Worm (Caenorhabditis elegans) whole organism, young adult: ENCODE measurements around the gene ceh-43.

Experiments
- B0019.2 ChIP-seq: fragments of 200-800 bp; sonication (Bioruptor generic); conservative IDR thresholded peaks from 2 replicates; pipeline ENCODE4 v1.3.6; 2022; ENCODE audit warnings: missing genetic modification reagents, missing genetic modification characterization, missing compliant biosample characterization
- B0261.1 ChIP-seq: sonication (generic microtip); optimal IDR thresholded peaks from 2 replicates; lab custom pipeline; 2016; ENCODE audit warnings: mild to moderate bottlenecking, missing genetic modification characterization, moderate library complexity, missing compliant biosample characterization
- B0336.3 ChIP-seq: fragments of 200-800 bp; sonication (Bioruptor generic); IDR thresholded peaks from 2 replicates; pipeline ENCODE4 v1.3.6; 2022; ENCODE audit warnings: missing genetic modification characterization, missing compliant biosample characterization
- C17E4.6 ChIP-seq: fragments of 200-800 bp; sonication (Bioruptor generic); IDR thresholded peaks from 2 replicates; pipeline ENCODE4 v1.3.6; 2022; ENCODE audit warnings: missing genetic modification reagents, missing genetic modification characterization, missing compliant biosample characterization
- D2030.7 ChIP-seq: fragments of 200-800 bp; sonication (Bioruptor generic); IDR thresholded peaks from 2 replicates; pipeline ENCODE4 v1.3.6; 2022; ENCODE audit warnings: missing genetic modification reagents, missing genetic modification characterization, missing compliant biosample characterization
- F10E7.11 ChIP-seq: sonication (generic microtip); optimal IDR thresholded peaks from 2 replicates; lab custom pipeline; 2017; ENCODE audit warnings: mild to moderate bottlenecking, missing genetic modification characterization, moderate library complexity, missing compliant biosample characterization
- F33H1.4 ChIP-seq: fragments of 200-800 bp; sonication (Bioruptor generic); IDR thresholded peaks from 2 replicates; pipeline ENCODE4 v1.3.6; 2022; ENCODE audit warnings: missing genetic modification reagents, missing genetic modification characterization, missing compliant biosample characterization
- F37B4.10 ChIP-seq: fragments of 200-800 bp; sonication (Bioruptor generic); IDR thresholded peaks from 2 replicates; pipeline ENCODE4 v1.3.6; 2022; ENCODE audit warnings: missing genetic modification characterization, missing compliant biosample characterization
- F49E8.2 ChIP-seq: sonication (generic microtip); optimal IDR thresholded peaks from 3 replicates; lab custom pipeline; 2017; ENCODE audit warnings: missing genetic modification characterization, mild to moderate bottlenecking, missing compliant biosample characterization, antibody characterized with exemption, moderate library complexity; ENCODE audit not compliant: insufficient read depth
- F52B5.7 ChIP-seq: sonication (generic microtip); optimal IDR thresholded peaks from 2 replicates; lab custom pipeline; 2016; ENCODE audit warnings: mild to moderate bottlenecking, missing genetic modification characterization, missing compliant biosample characterization
- T07F8.4 ChIP-seq: sonication (generic microtip); optimal IDR thresholded peaks from 2 replicates; lab custom pipeline; 2016; ENCODE audit warnings: mild to moderate bottlenecking, missing genetic modification characterization, moderate library complexity, missing compliant biosample characterization
- Y67H2A.10 ChIP-seq: fragments of 200-800 bp; sonication (Bioruptor generic); conservative IDR thresholded peaks from 2 replicates; pipeline ENCODE4 v1.3.6; 2022; ENCODE audit warnings: missing genetic modification reagents, missing genetic modification characterization, missing compliant biosample characterization
- bed-1 ChIP-seq: fragments of 200-800 bp; sonication (Bioruptor generic); IDR thresholded peaks from 2 replicates; pipeline ENCODE4 v1.3.6; 2022; ENCODE audit warnings: missing genetic modification reagents, missing genetic modification characterization, missing compliant biosample characterization
- ccch-3 ChIP-seq: fragments of 200-800 bp; sonication (Bioruptor generic); optimal IDR thresholded peaks from 2 replicates; lab custom pipeline; 2018; ENCODE audit warnings: mild to moderate bottlenecking, missing genetic modification characterization, missing compliant biosample characterization
- ceh-27 ChIP-seq: fragments of 200-800 bp; sonication (Bioruptor generic); optimal IDR thresholded peaks from 2 replicates; lab custom pipeline; 2018; ENCODE audit warnings: mild to moderate bottlenecking, missing genetic modification characterization, moderate library complexity, missing compliant biosample characterization
- chd-7 ChIP-seq: sonication (generic microtip); optimal IDR thresholded peaks from 2 replicates; lab custom pipeline; 2016; ENCODE audit warnings: mild to moderate bottlenecking, missing genetic modification characterization, moderate library complexity, missing compliant biosample characterization
- dox-1 ChIP-seq: fragments of 200-800 bp; sonication (Bioruptor generic); IDR thresholded peaks from 2 replicates; pipeline ENCODE4 v1.3.6; 2022; ENCODE audit warnings: missing genetic modification reagents, missing genetic modification characterization, missing compliant biosample characterization
- egl-44 ChIP-seq: fragments of 200-800 bp; sonication (Bioruptor generic); IDR thresholded peaks from 2 replicates; pipeline ENCODE4 v1.3.6; 2022; ENCODE audit warnings: missing genetic modification reagents, missing genetic modification characterization, missing compliant biosample characterization
- him-1 ChIP-seq: sonication (generic microtip); optimal IDR thresholded peaks from 2 replicates; lab custom pipeline; 2016; ENCODE audit warnings: missing genotype, missing genetic modification reagents, missing genetic modification characterization, missing compliant biosample characterization
- hrde-1 ChIP-seq: sonication (generic microtip); optimal IDR thresholded peaks from 2 replicates; lab custom pipeline; 2016; ENCODE audit warnings: missing genetic modification characterization, mild to moderate bottlenecking, missing compliant biosample characterization, moderate library complexity, missing genotype, missing genetic modification reagents, borderline replicate concordance
- hsf-1 ChIP-seq: fragments of 200-800 bp; sonication (Bioruptor generic); IDR thresholded peaks from 2 replicates; pipeline ENCODE4 v1.3.6; 2022; ENCODE audit warnings: missing genetic modification reagents, missing genetic modification characterization, missing compliant biosample characterization
- let-607 ChIP-seq, 2 experiments: fragments of 200-800 bp in 1 of 2; sonication (Bioruptor generic) in 1 of 2; sonication (generic microtip) in 1 of 2; optimal IDR thresholded peaks; 2 replicates each; lab custom pipeline; 2016 to 2018; ENCODE audit warnings: mild to moderate bottlenecking in 2 of 2, missing compliant biosample characterization in 2 of 2, missing genetic modification characterization in 2 of 2, moderate library complexity in 2 of 2, missing genotype in 1 of 2
- lin-26 ChIP-seq: fragments of 200-800 bp; sonication (Bioruptor generic); IDR thresholded peaks from 2 replicates; pipeline ENCODE4 v1.3.6; 2022; ENCODE audit warnings: missing genetic modification reagents, missing genetic modification characterization, missing compliant biosample characterization
- lin-35 ChIP-seq, 3 experiments: fragments of 150-350 bp in 2 of 3; sonication (generic microtip) in 1 of 3; optimal IDR thresholded peaks; 2 replicates each; lab custom pipeline; 2014 to 2018; ENCODE audit warnings: missing biosample characterization in 3 of 3, missing genetic modification characterization in 3 of 3, missing genetic modification reagents in 3 of 3
- lin-54 ChIP-seq: fragments of 200-800 bp; sonication (Bioruptor generic); optimal IDR thresholded peaks from 2 replicates; lab custom pipeline; 2018; ENCODE audit warnings: mild to moderate bottlenecking, missing genetic modification characterization, missing compliant biosample characterization
- lsy-27 ChIP-seq: sonication (generic microtip); optimal IDR thresholded peaks from 2 replicates; lab custom pipeline; 2017; ENCODE audit warnings: missing genetic modification characterization, mild to moderate bottlenecking, missing compliant biosample characterization, antibody characterized with exemption, missing genotype, borderline replicate concordance; ENCODE audit not compliant: insufficient read depth
- madf-6 ChIP-seq: fragments of 200-800 bp; sonication (Bioruptor generic); IDR thresholded peaks from 2 replicates; pipeline ENCODE4 v1.3.6; 2022; ENCODE audit warnings: missing genetic modification reagents, missing genetic modification characterization, missing compliant biosample characterization
- mes-4 ChIP-seq: sonication (generic microtip); optimal IDR thresholded peaks from 2 replicates; lab custom pipeline; 2016; ENCODE audit warnings: missing genotype, missing genetic modification characterization, missing compliant biosample characterization
- mxl-1 ChIP-seq: sonication (generic microtip); optimal IDR thresholded peaks from 2 replicates; lab custom pipeline; 2016; ENCODE audit warnings: missing genetic modification characterization, missing compliant biosample characterization
- nfya-1 ChIP-seq: sonication (generic microtip); optimal IDR thresholded peaks from 2 replicates; lab custom pipeline; 2017; ENCODE audit warnings: antibody characterized with exemption, missing compliant biosample characterization, missing genetic modification characterization, borderline replicate concordance; ENCODE audit not compliant: insufficient read depth
- nfyb-1 ChIP-seq: fragments of 200-800 bp; sonication (Bioruptor generic); IDR thresholded peaks from 2 replicates; pipeline ENCODE4 v1.3.6; 2022; ENCODE audit warnings: missing genetic modification reagents, missing genetic modification characterization, missing compliant biosample characterization
- nhr-179 ChIP-seq: sonication (generic microtip); optimal IDR thresholded peaks from 2 replicates; lab custom pipeline; 2016; ENCODE audit warnings: mild to moderate bottlenecking, missing genetic modification characterization, missing compliant biosample characterization
- nhr-80 ChIP-seq: sonication (generic microtip); optimal IDR thresholded peaks from 2 replicates; lab custom pipeline; 2016; ENCODE audit warnings: missing genetic modification characterization, missing compliant biosample characterization
- nhr-90 ChIP-seq: sonication (generic microtip); optimal IDR thresholded peaks from 2 replicates; lab custom pipeline; 2016; ENCODE audit warnings: missing genotype, mild to moderate bottlenecking, missing genetic modification characterization, missing compliant biosample characterization
- pha-4 ChIP-seq: fragments of 150-350 bp; sonication (generic microtip); optimal IDR thresholded peaks from 2 replicates; lab custom pipeline; 2014; ENCODE audit warnings: missing biosample characterization, missing genetic modification reagents, missing genetic modification characterization
- rcor-1 ChIP-seq: fragments of 200-800 bp; sonication (Bioruptor generic); IDR thresholded peaks from 2 replicates; pipeline ENCODE4 v1.3.6; 2022; ENCODE audit warnings: missing genetic modification reagents, missing genetic modification characterization, missing compliant biosample characterization
- rpc-1 ChIP-seq, 2 experiments: fragments of 150-350 bp in 1 of 2; sonication (generic microtip) in 1 of 2; optimal IDR thresholded peaks; 2 replicates each; lab custom pipeline; 2014 to 2018; ENCODE audit warnings: missing biosample characterization in 1 of 2, missing genetic modification characterization in 1 of 2, missing genetic modification reagents in 1 of 2, missing genotype in 1 of 2
- snpc-1.1 ChIP-seq: sonication (generic microtip); optimal IDR thresholded peaks from 2 replicates; lab custom pipeline; 2017; ENCODE audit warnings: missing genetic modification characterization, mild to moderate bottlenecking, missing compliant biosample characterization, antibody characterized with exemption, moderate library complexity, missing genotype, missing genetic modification reagents; ENCODE audit not compliant: insufficient read depth
- snpc-1.3 ChIP-seq: sonication (generic microtip); optimal IDR thresholded peaks from 2 replicates; lab custom pipeline; 2017; ENCODE audit warnings: missing genetic modification characterization, mild to moderate bottlenecking, missing compliant biosample characterization, antibody characterized with exemption, moderate library complexity, missing genotype, missing genetic modification reagents; ENCODE audit not compliant: insufficient read depth
- tbp1 ChIP-seq: fragments of 200-800 bp; sonication (Bioruptor generic); optimal IDR thresholded peaks from 2 replicates; lab custom pipeline; 2018; ENCODE audit warnings: mild to moderate bottlenecking, missing genetic modification characterization, missing compliant biosample characterization
- tlf-1 ChIP-seq: fragments of 200-800 bp; sonication (Bioruptor generic); optimal IDR thresholded peaks from 2 replicates; lab custom pipeline; 2018; ENCODE audit warnings: mild to moderate bottlenecking, missing genetic modification characterization, missing compliant biosample characterization
- zim-3 ChIP-seq: sonication (generic microtip); optimal IDR thresholded peaks from 2 replicates; lab custom pipeline; 2017; ENCODE audit warnings: mild to moderate bottlenecking, missing genetic modification characterization, moderate library complexity, missing compliant biosample characterization
- ztf-18 ChIP-seq: sonication (generic microtip); optimal IDR thresholded peaks from 2 replicates; lab custom pipeline; 2016; ENCODE audit warnings: missing genotype, mild to moderate bottlenecking, missing genetic modification characterization, missing compliant biosample characterization
- ztf-28 ChIP-seq: fragments of 200-800 bp; sonication (Bioruptor generic); IDR thresholded peaks from 2 replicates; pipeline ENCODE4 v1.3.6; 2022; ENCODE audit warnings: missing genetic modification reagents, missing genetic modification characterization, missing compliant biosample characterization

The ceh-43 gene

ce11 chrIII:4434294-4434781 is 15.4 kb downstream of the ceh-43 start, which contains the start of gene C28A5.1 (continued):
- TF ChIP-seq hrde-1 (peak; percentile 67), madf-6 (GFP tag; lab: Robert Waterston, UW) (peak; percentile 97), lin-35 (GFP tag; optimal IDR thresholded peaks at IDR 0.05; lab: Kevin White, UChicago) (peak in 1 of 3 experiments; percentile 41), mxl-1 (no peak), F49E8.2 (tag; lab: Kevin White, UChicago) (peak; percentile 68), rpc-1 (optimal IDR thresholded peaks at IDR 0.05; lab: Kevin White, UChicago) (no peak), rpc-1 (tag; optimal IDR thresholded peaks at IDR 0.05; lab: Kevin White, UChicago) (peak; percentile 13)

ce11 chrIII:4429402-4429801 is 20.3 kb downstream of the ceh-43 start, which contains the start of gene C28A5.6:
Gene C28A5.6 (minus strand): TSS chrIII:4429502.
- no peak for TF ChIP-seq C17E4.6 (GFP tag; lab: Robert Waterston, UW)
- no peak for TF ChIP-seq T07F8.4
- no peak for TF ChIP-seq B0019.2 (GFP tag; lab: Robert Waterston, UW)
- no peak for TF ChIP-seq dox-1 (GFP tag; lab: Robert Waterston, UW)
- no peak for TF ChIP-seq ccch-3 (GFP tag; lab: Kevin White, UChicago)
- TF ChIP-seq lin-26 (GFP tag; lab: Robert Waterston, UW) = no peak
- TF ChIP-seq egl-44 (GFP tag; lab: Robert Waterston, UW) = no peak
- no peak for TF ChIP-seq snpc-1.1 (tag; lab: Kevin White, UChicago)
- TF ChIP-seq let-607 (tag; optimal IDR thresholded peaks at IDR 0.05; lab: Kevin White, UChicago) = no peak
- TF ChIP-seq pha-4 (tag; lab: Kevin White, UChicago) = no peak
- no peak for TF ChIP-seq Y67H2A.10 (GFP tag; lab: Robert Waterston, UW)
- TF ChIP-seq madf-6 (GFP tag; lab: Robert Waterston, UW) = no peak
- no peak for TF ChIP-seq snpc-1.3
- no peak for TF ChIP-seq lin-54 (GFP tag; lab: Kevin White, UChicago)
- TF ChIP-seq F37B4.10 (GFP tag; lab: Robert Waterston, UW) = no peak
- TF ChIP-seq hsf-1 (GFP tag; lab: Robert Waterston, UW) = no peak
- TF ChIP-seq nhr-179 = no peak

- peak; percentile 46 for TF ChIP-seq zim-3 (tag; lab: Kevin White, UChicago)
- TF ChIP-seq ztf-18 (tag; lab: Kevin White, UChicago) = peak; percentile 41
- peak; percentile 71 for TF ChIP-seq B0261.1 (tag; lab: Kevin White, UChicago)
- TF ChIP-seq mes-4 (tag; lab: Kevin White, UChicago) = no peak
- TF ChIP-seq F33H1.4 (GFP tag; lab: Robert Waterston, UW) = peak; percentile 7; the same call in 1 of the 2 replicates
- TF ChIP-seq nhr-80 (tag; lab: Kevin White, UChicago) = peak; percentile 13
- no peak for TF ChIP-seq ztf-28 (GFP tag; lab: Robert Waterston, UW)
- TF ChIP-seq lsy-27 (tag; lab: Kevin White, UChicago) = no peak
- TF ChIP-seq rpc-1 (optimal IDR thresholded peaks at IDR 0.05; lab: Kevin White, UChicago) = peak; percentile 58
- peak; percentile 77 for TF ChIP-seq rpc-1 (tag; optimal IDR thresholded peaks at IDR 0.05; lab: Kevin White, UChicago)
- TF ChIP-seq F52B5.7 = peak; percentile 29
- no peak for TF ChIP-seq Y67H2A.10 (GFP tag; lab: Robert Waterston, UW)
- TF ChIP-seq nhr-90 (tag; lab: Kevin White, UChicago) = peak; percentile 34
- peak; percentile 6 for TF ChIP-seq chd-7 (tag; lab: Kevin White, UChicago)
- TF ChIP-seq tbp1 (GFP tag; lab: Kevin White, UChicago) = peak; percentile 88
- 0 out of 2 replicates have a peak, but pooled peaks have one; percentile 59 for TF ChIP-seq bed-1 (GFP tag; lab: Robert Waterston, UW)
- no peak for TF ChIP-seq nfya-1 (tag; lab: Kevin White, UChicago)
- no peak for TF ChIP-seq tlf-1 (GFP tag; lab: Kevin White, UChicago)
- peak; percentile 54 for TF ChIP-seq him-1 (tag; lab: Kevin White, UChicago)
- peak; percentile 20; the same call in 1 of the 2 replicates for TF ChIP-seq B0336.3 (GFP tag; lab: Robert Waterston, UW)
- 0 out of 2 replicates have a peak, but pooled peaks have one; percentile 17 for TF ChIP-seq rcor-1 (GFP tag; lab: Robert Waterston, UW)
- peak; percentile 67 for TF ChIP-seq D2030.7 (GFP tag; lab: Robert Waterston, UW)
- TF ChIP-seq nfyb-1 (GFP tag; lab: Robert Waterston, UW) = peak; percentile 73
- TF ChIP-seq F10E7.11 = no peak
- TF ChIP-seq ceh-27 (GFP tag; lab: Kevin White, UChicago) = peak; percentile 4
Observed at ce11 chrIII:4428797-4429196, 20.9 kb downstream of the ceh-43 start.
